Fruit fly (Drosophila melanogaster) whole organism, pupa: ENCODE measurements around the gene CG18814.

Source experiments
- CG10348 ChIP-seq: fragments of 200-800 bp; sonication (Bioruptor generic); IDR thresholded peaks from 2 replicates; pipeline ENCODE4 v1.3.6; 2022; ENCODE audit warnings: missing biosample characterization, missing genetic modification characterization
- CG14655 ChIP-seq: fragments of 200-800 bp; sonication (Bioruptor generic); optimal IDR thresholded peaks from 3 replicates; lab custom pipeline; 2017; ENCODE audit warnings: mild to moderate bottlenecking, missing biosample characterization, missing genetic modification reagents, missing genetic modification characterization
- CG15710 ChIP-seq: fragments of 200-800 bp; sonication (Bioruptor generic); optimal IDR thresholded peaks from 2 replicates; lab custom pipeline; 2018; ENCODE audit warnings: missing biosample characterization, mild to moderate bottlenecking, missing genetic modification characterization, moderate library complexity
- CG17806 ChIP-seq: fragments of 200-800 bp; sonication (Bioruptor generic); optimal IDR thresholded peaks from 2 replicates; lab custom pipeline; 2018; ENCODE audit warnings: missing biosample characterization, mild to moderate bottlenecking, missing genetic modification characterization, moderate library complexity
- CG9948 ChIP-seq: fragments of 200-800 bp; sonication (Bioruptor generic); optimal IDR thresholded peaks from 2 replicates; lab custom pipeline; 2018; ENCODE audit warnings: missing biosample characterization, mild to moderate bottlenecking, missing genetic modification characterization, moderate library complexity
- EcR ChIP-seq: fragments of 200-800 bp; sonication (Bioruptor generic); optimal IDR thresholded peaks from 3 replicates; lab custom pipeline; 2019; ENCODE audit warnings: missing biosample characterization, missing genetic modification characterization, mild to moderate bottlenecking, moderate library complexity, missing genetic modification reagents
- Pif1A ChIP-seq: fragments of 200-800 bp; sonication (Bioruptor generic); optimal IDR thresholded peaks from 3 replicates; lab custom pipeline; 2016; ENCODE audit warnings: missing biosample characterization, missing genetic modification characterization

DNA sequence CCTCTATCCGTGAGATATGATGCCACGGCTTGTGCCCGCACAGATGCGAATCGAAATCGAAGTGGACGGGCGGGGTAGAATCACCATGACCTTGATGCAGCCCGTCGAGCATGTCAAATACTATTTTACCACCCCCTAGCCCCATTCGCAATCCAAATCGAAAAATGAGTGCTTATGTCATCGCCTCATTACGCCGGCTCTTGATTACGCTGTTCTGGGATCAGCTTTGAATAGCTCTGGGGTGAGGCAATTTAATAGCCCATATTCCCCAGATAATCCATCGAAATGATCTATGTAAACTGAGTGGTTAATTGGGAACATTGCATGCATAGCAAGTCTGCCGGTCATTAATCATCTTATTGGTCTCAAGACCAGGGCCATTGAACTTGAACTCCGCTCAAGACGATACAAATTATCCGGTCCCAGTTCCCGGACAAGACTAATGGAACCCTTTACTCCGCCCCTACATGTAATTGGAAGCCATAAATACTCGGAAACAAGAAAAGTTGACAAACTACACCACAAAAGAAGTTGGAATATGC is 12.4 kb upstream of the CG18814 start:
- TF ChIP-seq CG9948 (no peak), EcR (GFP tag; lab: Kevin White, UChicago) (peak; percentile 91), CG17806 (tag; lab: Kevin White, UChicago) (no peak), CG15710 (tag; lab: Kevin White, UChicago) (no peak), CG14655 (GFP tag; lab: Kevin White, UChicago) (no peak), CG10348 (GFP tag; lab: Robert Waterston, UW) (no peak), Pif1A (GFP tag; lab: Kevin White, UChicago) (no peak)
